Worm (Caenorhabditis elegans) whole organism, late embryonic: ENCODE measurements around the gene Y49F6B.19.

Experiments
- C08G9.2 ChIP-seq: sonication (generic microtip); optimal IDR thresholded peaks from 2 replicates; lab custom pipeline; 2016; ENCODE audit warnings: mild to moderate bottlenecking, missing genetic modification characterization, moderate library complexity, missing compliant biosample characterization
- C38D4.7 ChIP-seq: fragments of 200-800 bp; sonication (Bioruptor generic); optimal IDR thresholded peaks from 2 replicates; lab custom pipeline; 2018; ENCODE audit warnings: mild to moderate bottlenecking, missing genetic modification characterization, moderate library complexity, missing compliant biosample characterization
- K02D7.2 ChIP-seq: sonication (generic microtip); optimal IDR thresholded peaks from 2 replicates; lab custom pipeline; 2017; ENCODE audit warnings: mild to moderate bottlenecking, missing genetic modification characterization, missing compliant biosample characterization
- K09A11.1 ChIP-seq: sonication (generic microtip); optimal IDR thresholded peaks from 2 replicates; lab custom pipeline; 2017; ENCODE audit warnings: antibody characterized with exemption, mild to moderate bottlenecking, missing genetic modification characterization, missing compliant biosample characterization; ENCODE audit not compliant: insufficient read depth
- ahr-1 ChIP-seq: sonication (generic microtip); optimal IDR thresholded peaks from 2 replicates; lab custom pipeline; 2016; ENCODE audit warnings: missing genetic modification characterization, missing compliant biosample characterization
- ama-1 ChIP-seq: fragments of 150-350 bp; optimal IDR thresholded peaks from 2 replicates; lab custom pipeline; 2014
- ceh-14 ChIP-seq: sonication (generic microtip); optimal IDR thresholded peaks from 2 replicates; lab custom pipeline; 2016; ENCODE audit warnings: missing genotype, missing genetic modification characterization, missing compliant biosample characterization
- ceh-19 ChIP-seq: fragments of 200-800 bp; sonication (Bioruptor generic); optimal IDR thresholded peaks from 2 replicates; lab custom pipeline; 2018; ENCODE audit warnings: mild to moderate bottlenecking, missing genetic modification characterization, missing compliant biosample characterization
- ceh-24 ChIP-seq: sonication (generic microtip); optimal IDR thresholded peaks from 2 replicates; lab custom pipeline; 2016; ENCODE audit warnings: mild to moderate bottlenecking, missing genetic modification characterization, missing compliant biosample characterization
- ceh-30 ChIP-seq: fragments of 150-350 bp; optimal IDR thresholded peaks from 2 replicates; lab custom pipeline; 2014; ENCODE audit warnings: missing biosample characterization, missing genetic modification characterization
- ceh-31 ChIP-seq: sonication (generic microtip); optimal IDR thresholded peaks from 2 replicates; lab custom pipeline; 2016; ENCODE audit warnings: missing genetic modification characterization, missing compliant biosample characterization
- ceh-34 ChIP-seq: sonication (generic microtip); optimal IDR thresholded peaks from 2 replicates; lab custom pipeline; 2016; ENCODE audit warnings: mild to moderate bottlenecking, missing genetic modification characterization, missing compliant biosample characterization
- ceh-45 ChIP-seq: fragments of 200-800 bp; sonication (Bioruptor generic); IDR thresholded peaks from 2 replicates; pipeline ENCODE4 v1.3.6; 2022; ENCODE audit warnings: missing genetic modification reagents, missing genetic modification characterization, missing compliant biosample characterization
- ceh-48 ChIP-seq: sonication (generic microtip); optimal IDR thresholded peaks from 2 replicates; lab custom pipeline; 2016; ENCODE audit warnings: missing genetic modification characterization, inconsistent platforms, missing compliant biosample characterization
- ceh-6 ChIP-seq: fragments of 200-800 bp; sonication (Bioruptor generic); optimal IDR thresholded peaks from 2 replicates; lab custom pipeline; 2018; ENCODE audit warnings: mild to moderate bottlenecking, missing genetic modification characterization, missing compliant biosample characterization
- ceh-9 ChIP-seq: sonication (generic microtip); optimal IDR thresholded peaks from 2 replicates; lab custom pipeline; 2016; ENCODE audit warnings: mild to moderate bottlenecking, missing genetic modification characterization, inconsistent platforms, missing compliant biosample characterization
- che-1 ChIP-seq: sonication (generic microtip); optimal IDR thresholded peaks from 2 replicates; lab custom pipeline; 2016; ENCODE audit warnings: mild to moderate bottlenecking, missing genetic modification characterization, missing compliant biosample characterization
- dmd-4 ChIP-seq: sonication (generic microtip); optimal IDR thresholded peaks from 2 replicates; lab custom pipeline; 2016; ENCODE audit warnings: borderline replicate concordance, missing genetic modification characterization, missing compliant biosample characterization
- elt-2 ChIP-seq: sonication (generic microtip); optimal IDR thresholded peaks from 2 replicates; lab custom pipeline; 2016; ENCODE audit warnings: missing genetic modification reagents, missing genetic modification characterization, missing compliant biosample characterization
- elt-4 ChIP-seq: sonication (generic microtip); optimal IDR thresholded peaks from 2 replicates; lab custom pipeline; 2016; ENCODE audit warnings: missing genetic modification characterization, missing compliant biosample characterization
- ets-4 ChIP-seq: sonication (generic microtip); optimal IDR thresholded peaks from 2 replicates; lab custom pipeline; 2016; ENCODE audit warnings: missing genetic modification characterization, missing compliant biosample characterization
- eyg-1 ChIP-seq: sonication (generic microtip); optimal IDR thresholded peaks from 2 replicates; lab custom pipeline; 2016; ENCODE audit warnings: missing genotype, missing genetic modification characterization, missing compliant biosample characterization
- fax-1 ChIP-seq: sonication (generic microtip); optimal IDR thresholded peaks from 2 replicates; lab custom pipeline; 2016; ENCODE audit warnings: missing genotype, missing genetic modification characterization, missing compliant biosample characterization
- fkh-10 ChIP-seq: fragments of 150-350 bp; optimal IDR thresholded peaks from 2 replicates; lab custom pipeline; 2014; ENCODE audit warnings: missing biosample characterization, missing genetic modification reagents, missing genetic modification characterization
- hlh-15 ChIP-seq: sonication (generic microtip); optimal IDR thresholded peaks from 2 replicates; lab custom pipeline; 2016; ENCODE audit warnings: missing genetic modification characterization, missing compliant biosample characterization
- hlh-30 ChIP-seq: sonication (generic microtip); optimal IDR thresholded peaks from 2 replicates; lab custom pipeline; 2017; ENCODE audit warnings: antibody characterized with exemption, missing genetic modification characterization, missing compliant biosample characterization; ENCODE audit not compliant: insufficient read depth
- hlh-6 ChIP-seq: sonication (generic microtip); optimal IDR thresholded peaks from 2 replicates; lab custom pipeline; 2016; ENCODE audit warnings: missing genotype, missing genetic modification characterization, missing compliant biosample characterization
- madf-2 ChIP-seq: sonication (generic microtip); optimal IDR thresholded peaks from 2 replicates; lab custom pipeline; 2017; ENCODE audit warnings: missing genetic modification characterization, missing compliant biosample characterization
- nfya-1 ChIP-seq: sonication (generic microtip); optimal IDR thresholded peaks from 2 replicates; lab custom pipeline; 2017; ENCODE audit warnings: missing genetic modification characterization, mild to moderate bottlenecking, missing compliant biosample characterization, antibody characterized with exemption, moderate library complexity
- nhr-11 ChIP-seq: fragments of 150-350 bp; optimal IDR thresholded peaks from 2 replicates; lab custom pipeline; 2014; ENCODE audit warnings: missing biosample characterization, missing genetic modification characterization
- nhr-232 ChIP-seq: sonication (generic microtip); optimal IDR thresholded peaks from 2 replicates; lab custom pipeline; 2016; ENCODE audit warnings: missing genetic modification characterization, missing compliant biosample characterization
- npax-4 ChIP-seq: sonication (generic microtip); optimal IDR thresholded peaks from 2 replicates; lab custom pipeline; 2016; ENCODE audit warnings: missing genetic modification characterization, missing compliant biosample characterization
- odd-2 ChIP-seq: sonication (generic microtip); optimal IDR thresholded peaks from 2 replicates; lab custom pipeline; 2017; ENCODE audit warnings: antibody characterized with exemption, mild to moderate bottlenecking, missing genetic modification characterization, missing compliant biosample characterization
- pag-3 ChIP-seq: sonication (generic microtip); optimal IDR thresholded peaks from 2 replicates; lab custom pipeline; 2016; ENCODE audit warnings: missing compliant biosample characterization, missing genetic modification characterization, borderline replicate concordance
- pat-9 ChIP-seq: fragments of 200-800 bp; sonication (Bioruptor generic); optimal IDR thresholded peaks from 2 replicates; lab custom pipeline; 2018; ENCODE audit warnings: mild to moderate bottlenecking, missing genetic modification characterization, moderate library complexity, missing compliant biosample characterization
- pax-1 ChIP-seq: fragments of 150-350 bp; optimal IDR thresholded peaks from 2 replicates; lab custom pipeline; 2014; ENCODE audit warnings: missing biosample characterization, missing genetic modification characterization
- pha-2 ChIP-seq: sonication (generic microtip); optimal IDR thresholded peaks from 2 replicates; lab custom pipeline; 2017; ENCODE audit warnings: mild to moderate bottlenecking, missing genetic modification characterization, missing compliant biosample characterization
- pha-4 ChIP-seq: fragments of 150-350 bp; optimal IDR thresholded peaks from 2 replicates; lab custom pipeline; 2018; ENCODE audit warnings: missing biosample characterization, missing genetic modification reagents, missing genetic modification characterization
- pqm-1 ChIP-seq: sonication (generic microtip); optimal IDR thresholded peaks from 2 replicates; lab custom pipeline; 2016; ENCODE audit warnings: missing genetic modification characterization, missing compliant biosample characterization
- pros-1 ChIP-seq: fragments of 150-350 bp; optimal IDR thresholded peaks from 2 replicates; lab custom pipeline; 2014; ENCODE audit warnings: missing biosample characterization, missing genetic modification reagents, missing genetic modification characterization
- ref-2 ChIP-seq: sonication (generic microtip); optimal IDR thresholded peaks from 2 replicates; lab custom pipeline; 2016; ENCODE audit warnings: missing genetic modification characterization, missing compliant biosample characterization
- rnt-1 ChIP-seq: sonication (generic microtip); optimal IDR thresholded peaks from 2 replicates; lab custom pipeline; 2016; ENCODE audit warnings: missing genetic modification characterization, missing compliant biosample characterization
- sdc-2 ChIP-seq: sonication (generic microtip); optimal IDR thresholded peaks from 2 replicates; lab custom pipeline; 2016; ENCODE audit warnings: missing genotype, missing genetic modification characterization, missing compliant biosample characterization
- sox-2 ChIP-seq: fragments of 200-800 bp; sonication (Bioruptor generic); IDR thresholded peaks from 2 replicates; pipeline ENCODE4 v1.3.6; 2022; ENCODE audit warnings: missing genetic modification reagents, missing genetic modification characterization, missing compliant biosample characterization
- sox-4 ChIP-seq: sonication (generic microtip); optimal IDR thresholded peaks from 2 replicates; lab custom pipeline; 2017; ENCODE audit warnings: mild to moderate bottlenecking, missing genetic modification characterization, inconsistent platforms, missing compliant biosample characterization
- syd-9 ChIP-seq: sonication (generic microtip); optimal IDR thresholded peaks from 2 replicates; lab custom pipeline; 2016; ENCODE audit warnings: mild to moderate bottlenecking, missing genetic modification characterization, moderate library complexity, missing compliant biosample characterization
- tbx-7 ChIP-seq: sonication (generic microtip); optimal IDR thresholded peaks from 2 replicates; lab custom pipeline; 2016; ENCODE audit warnings: missing genotype, missing genetic modification characterization, missing compliant biosample characterization
- unc-3 ChIP-seq, 2 experiments: fragments of 200-800 bp in 1 of 2; sonication (Bioruptor generic) in 1 of 2; sonication (generic microtip) in 1 of 2; conservative IDR thresholded peaks in 1 of 2; optimal IDR thresholded peaks in 1 of 2; 2 replicates each; pipeline versions ENCODE4 v1.3.6 to Lab custom; 2016 to 2022; ENCODE audit warnings: missing compliant biosample characterization in 2 of 2, missing genetic modification characterization in 2 of 2, missing genetic modification reagents in 1 of 2
- unc-42 ChIP-seq: sonication (generic microtip); optimal IDR thresholded peaks from 2 replicates; lab custom pipeline; 2016; ENCODE audit warnings: missing genotype, missing genetic modification characterization, missing compliant biosample characterization
- unc-55 ChIP-seq: sonication (generic microtip); optimal IDR thresholded peaks from 2 replicates; lab custom pipeline; 2017; ENCODE audit warnings: missing biosample characterization, missing genetic modification reagents, missing genetic modification characterization
- zip-5 ChIP-seq: sonication (generic microtip); optimal IDR thresholded peaks from 2 replicates; lab custom pipeline; 2016; ENCODE audit warnings: missing genetic modification characterization, missing compliant biosample characterization

The Y49F6B.19 gene

DNA sequence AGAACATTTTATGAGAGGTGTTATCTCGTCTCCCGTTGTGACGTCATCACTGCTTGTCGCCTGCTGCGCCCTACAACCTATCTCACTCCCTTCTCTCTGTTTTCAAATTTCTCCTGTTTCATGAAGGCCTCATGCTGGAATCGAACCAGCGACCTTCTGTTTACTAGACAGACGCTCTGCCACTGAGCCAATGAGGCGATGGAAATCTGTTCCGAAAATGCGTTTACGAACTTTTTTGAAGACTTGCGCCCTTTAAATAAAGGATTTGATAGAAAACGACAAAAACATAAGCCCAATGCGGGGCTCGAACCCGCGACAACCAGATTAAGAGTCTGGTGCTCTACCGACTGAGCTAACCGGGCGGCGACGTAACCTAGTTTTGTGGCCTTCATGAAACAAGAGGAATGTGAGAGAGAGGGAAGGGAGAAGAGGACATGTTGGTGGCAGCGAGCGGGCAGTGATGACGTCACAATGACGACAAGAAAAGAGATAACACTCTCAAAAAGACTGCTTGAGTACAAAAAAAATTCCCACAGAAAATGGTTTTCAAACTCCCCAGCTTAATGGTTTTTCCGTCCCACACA is 6.9 kb upstream of the Y49F6B.19 start, which contains the start of gene clec-126:
TSS of gene clec-126 (plus strand) at position 534 of the 584 bp plus-strand sequence.
- TF ChIP-seq pha-4 (no peak), ceh-14 (tag; lab: Kevin White, UChicago) (peak; percentile 77), ama-1 (lab: Kevin White, UChicago) (no peak), pqm-1 (tag; lab: Kevin White, UChicago) (peak; percentile 80), unc-3 (GFP tag; conservative IDR thresholded peaks at IDR 0.05; lab: Robert Waterston, UW) (no peak), unc-3 (tag; optimal IDR thresholded peaks at IDR 0.05; lab: Kevin White, UChicago) (peak; percentile 50), tbx-7 (tag; lab: Kevin White, UChicago) (peak; percentile 59), ets-4 (tag; lab: Kevin White, UChicago) (peak; percentile 5), pat-9 (tag; lab: Kevin White, UChicago) (peak; percentile 68), pha-2 (tag; lab: Kevin White, UChicago) (peak; percentile 67), ceh-31 (tag; lab: Kevin White, UChicago) (peak; percentile 54), ceh-24 (tag; lab: Kevin White, UChicago) (no peak), ceh-19 (peak; percentile 68), nfya-1 (peak; percentile 64), eyg-1 (tag; lab: Kevin White, UChicago) (peak; percentile 81), odd-2 (tag; lab: Kevin White, UChicago) (peak; percentile 58), unc-42 (tag; lab: Kevin White, UChicago) (peak; percentile 85), elt-4 (tag; lab: Kevin White, UChicago) (peak; percentile 9), pax-1 (tag; lab: Kevin White, UChicago) (no peak), pag-3 (tag; lab: Kevin White, UChicago) (peak; percentile 19), unc-55 (GFP tag; lab: Kevin White, UChicago) (no peak), pros-1 (tag; lab: Kevin White, UChicago) (no peak), C38D4.7 (GFP tag; lab: Kevin White, UChicago) (peak; percentile 75), C08G9.2 (tag; lab: Kevin White, UChicago) (peak; percentile 67), elt-2 (tag; lab: Kevin White, UChicago) (peak; percentile 93), K09A11.1 (tag; lab: Kevin White, UChicago) (peak; percentile 69), ceh-6 (GFP tag; lab: Kevin White, UChicago) (peak; percentile 77), K02D7.2 (tag; lab: Kevin White, UChicago) (peak; percentile 61), sox-2 (GFP tag; lab: Robert Waterston, UW) (no peak; the same call in 1 of the 2 replicates), hlh-30 (peak; percentile 43), fkh-10 (GFP tag; lab: Kevin White, UChicago) (no peak), ceh-9 (peak; percentile 27), dmd-4 (tag; lab: Kevin White, UChicago) (peak; percentile 62), ceh-30 (no peak), sox-4 (tag; lab: Kevin White, UChicago) (peak; percentile 65), hlh-15 (tag; lab: Kevin White, UChicago) (peak; percentile 37), npax-4 (tag; lab: Kevin White, UChicago) (peak; percentile 46), hlh-6 (tag; lab: Kevin White, UChicago) (peak; percentile 85), nhr-11 (no peak), ceh-48 (tag; lab: Kevin White, UChicago) (peak; percentile 53), che-1 (peak; percentile 75), zip-5 (peak; percentile 65), rnt-1 (peak; percentile 34), ahr-1 (no peak), ref-2 (peak; percentile 81), nhr-232 (tag; lab: Kevin White, UChicago) (peak; percentile 72), ceh-45 (GFP tag; lab: Robert Waterston, UW) (0 out of 2 replicates have a peak, but pooled peaks have one; percentile 7), sdc-2 (tag; lab: Kevin White, UChicago) (peak; percentile 57), fax-1 (tag; lab: Kevin White, UChicago) (peak; percentile 44), ceh-34 (tag; lab: Kevin White, UChicago) (peak; percentile 51), madf-2 (peak; percentile 77), syd-9 (tag; lab: Kevin White, UChicago) (peak; percentile 53)
